Fruit fly (Drosophila melanogaster) whole organism: Measurements from ENCODE around the gene Ccz1.

ENCODE experiments used
- CG8478 ChIP-seq: fragments of >200 bp; optimal IDR thresholded peaks from 2 replicates; lab custom pipeline; 2018; ENCODE audit warnings: inconsistent platforms
- EcR ChIP-seq, 2 experiments: fragments of >200 bp; optimal IDR thresholded peaks; 2 replicates each; lab custom pipeline; 2017; ENCODE audit warnings: missing biosample characterization in 2 of 2, missing genetic modification characterization in 2 of 2, missing genetic modification reagents in 2 of 2

DNA sequence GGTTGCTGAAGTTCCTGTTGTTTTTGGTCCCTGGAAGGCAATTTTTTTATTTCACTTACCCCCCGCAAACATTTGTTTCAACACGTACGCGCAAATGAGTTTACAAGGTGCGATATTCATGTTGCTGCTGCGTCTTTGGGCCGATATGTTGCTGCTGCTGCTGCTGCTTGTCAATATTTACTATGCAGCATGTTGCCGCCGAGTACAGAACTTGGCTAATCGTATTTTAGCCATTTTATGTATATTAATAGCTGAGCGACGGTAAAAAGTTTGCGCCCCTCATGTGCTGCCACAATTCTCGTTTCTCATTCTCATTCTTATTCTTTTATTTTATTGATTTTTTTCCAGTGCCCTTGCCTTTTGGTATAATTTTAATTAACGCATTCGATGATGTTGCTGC, 32.5 kb downstream of the Ccz1 start:
- no peak for TF ChIP-seq EcR (GFP tag; optimal IDR thresholded peaks at IDR 0.05; lab: Kevin White, UChicago)
- no peak for TF ChIP-seq CG8478 (lab: Kevin White, UChicago)
